Fruit fly (Drosophila melanogaster): ENCODE data around the gene CG42353.
A peak's percentile ranks its signal among the peaks of the same experiment; 100 is the strongest.

CG42353 gene

DNA sequence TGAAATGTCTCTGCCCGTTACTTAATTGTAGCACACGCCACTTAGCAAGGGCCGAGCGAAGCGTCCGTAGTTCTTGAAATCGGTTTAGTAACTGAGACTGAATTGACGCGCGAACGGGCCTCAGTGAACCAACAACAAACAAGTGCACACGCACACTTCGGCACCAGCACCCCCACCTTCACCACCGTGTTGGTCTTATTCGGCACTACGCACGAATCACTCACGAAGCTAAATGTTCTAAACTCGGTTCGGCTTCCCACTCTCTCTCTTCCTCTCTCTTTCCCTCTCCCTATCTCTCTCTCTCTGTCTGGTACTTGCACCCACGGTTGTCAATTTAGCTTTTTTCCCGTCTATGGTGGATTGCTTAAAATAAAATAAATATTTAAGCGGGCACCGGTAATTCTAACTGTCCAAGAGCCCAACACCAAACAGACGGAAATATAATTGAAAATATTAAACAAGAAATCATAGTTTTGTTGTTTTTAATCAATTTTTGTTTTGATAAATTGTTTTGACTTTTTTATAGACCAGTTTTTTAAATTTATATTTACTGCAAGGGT lies 13.2 kb downstream of the CG42353 start, which contains the start of gene Tob (continued):
- TF ChIP-seq jigr1 (GFP tag; IDR thresholded peaks at IDR 0.05) (no peak), sens-2 (GFP tag; IDR thresholded peaks at IDR 0.05) (no peak), peb (GFP tag; IDR thresholded peaks at IDR 0.05) (no peak), usp (GFP tag; optimal IDR thresholded peaks at IDR 0.05) (no peak), CG6854 (GFP tag; optimal IDR thresholded peaks at IDR 0.05) (peak; percentile 4), CG8388 (GFP tag; optimal IDR thresholded peaks at IDR 0.05) (no peak), tup (GFP tag; optimal IDR thresholded peaks at IDR 0.05) (no peak), Adf1 (GFP tag; IDR thresholded peaks at IDR 0.05) (peak; percentile 29; the same call in 1 of the 2 replicates), chif (GFP tag; optimal IDR thresholded peaks at IDR 0.05) (no peak), CG3407 (GFP tag; optimal IDR thresholded peaks at IDR 0.05) (no peak), CG4617 (GFP tag; optimal IDR thresholded peaks at IDR 0.05; ENCODE audit: borderline replicate concordance) (no peak), Doc2 (GFP tag; IDR thresholded peaks at IDR 0.05) (no peak), sd (tag; optimal IDR thresholded peaks at IDR 0.05) (peak; percentile 29), CG8290 (GFP tag; optimal IDR thresholded peaks at IDR 0.05) (no peak), CG8290 (tag; optimal IDR thresholded peaks at IDR 0.05) (peak in 1 of 2 experiments; percentile 82), Asciz (GFP tag; optimal IDR thresholded peaks at IDR 0.05) (no peak), eve (GFP tag; optimal IDR thresholded peaks at IDR 0.05) (no peak), CG4360 (GFP tag; IDR thresholded peaks at IDR 0.05) (peak; percentile 82), Ssrp (tag; optimal IDR thresholded peaks at IDR 0.05) (peak; percentile 14), Sin3A (optimal IDR thresholded peaks at IDR 0.05) (no peak), ERR (GFP tag; optimal IDR thresholded peaks at IDR 0.05) (peak; percentile 4), CG16815 (GFP tag; optimal IDR thresholded peaks at IDR 0.05) (no peak), CG9797 (GFP tag; optimal IDR thresholded peaks at IDR 0.05) (no peak), Mes4 (GFP tag; optimal IDR thresholded peaks at IDR 0.05) (no peak), caup (GFP tag; optimal IDR thresholded peaks at IDR 0.05; ENCODE audit: severe bottlenecking) (peak; percentile 47), CG4404 (GFP tag; IDR thresholded peaks at IDR 0.05) (no peak), CG8924 (tag; optimal IDR thresholded peaks at IDR 0.05) (peak; percentile 12), CG8765 (GFP tag; IDR thresholded peaks at IDR 0.05) (no peak), gce (GFP tag; IDR thresholded peaks at IDR 0.05) (no peak; the same call in 2 of the 3 replicates), jing (GFP tag; optimal IDR thresholded peaks at IDR 0.05) (no peak), CG12071 (GFP tag; optimal IDR thresholded peaks at IDR 0.05) (peak; percentile 17), CG7786 (GFP tag; optimal IDR thresholded peaks at IDR 0.05) (no peak), danr (GFP tag; IDR thresholded peaks at IDR 0.05) (no peak), Meics (GFP tag; optimal IDR thresholded peaks at IDR 0.05) (peak; percentile 100), CG15073 (GFP tag; optimal IDR thresholded peaks at IDR 0.05) (no peak), zf30C (GFP tag; optimal IDR thresholded peaks at IDR 0.05) (no peak), tna (GFP tag; IDR thresholded peaks at IDR 0.05; ENCODE audit: partially characterized antibody) (peak; percentile 15; the same call in 1 of the 2 replicates), psq (GFP tag; optimal IDR thresholded peaks at IDR 0.05) (no peak), Optix (GFP tag; IDR thresholded peaks at IDR 0.05) (no peak), CG9727 (GFP tag; optimal IDR thresholded peaks at IDR 0.05) (no peak), lov (optimal IDR thresholded peaks at IDR 0.05) (no peak), lov (GFP tag; IDR thresholded peaks at IDR 0.05) (no peak), ci (GFP tag; IDR thresholded peaks at IDR 0.05) (peak; percentile 78; the same call in 2 of the 3 replicates), Taf1 (GFP tag; IDR thresholded peaks at IDR 0.05) (0 out of 2 replicates have a peak, but pooled peaks have one; percentile 20), CG5953 (GFP tag; IDR thresholded peaks at IDR 0.05) (no peak), Dfd (GFP tag; optimal IDR thresholded peaks at IDR 0.05) (no peak), sug (tag; optimal IDR thresholded peaks at IDR 0.05) (peak; percentile 82), az2 (GFP tag; optimal IDR thresholded peaks at IDR 0.05) (no peak), CG2120 (GFP tag; optimal IDR thresholded peaks at IDR 0.05) (peak; percentile 4), CHES-1-like (GFP tag; optimal IDR thresholded peaks at IDR 0.05) (no peak), CG13894 (tag; optimal IDR thresholded peaks at IDR 0.05) (peak; percentile 64), CG2116 (GFP tag; optimal IDR thresholded peaks at IDR 0.05) (no peak)
